Worm (Caenorhabditis elegans): ENCODE results near the gene mfsd-10.
A peak's percentile ranks its signal among the peaks of the same experiment; 100 is the strongest.

Gene mfsd-10

DNA sequence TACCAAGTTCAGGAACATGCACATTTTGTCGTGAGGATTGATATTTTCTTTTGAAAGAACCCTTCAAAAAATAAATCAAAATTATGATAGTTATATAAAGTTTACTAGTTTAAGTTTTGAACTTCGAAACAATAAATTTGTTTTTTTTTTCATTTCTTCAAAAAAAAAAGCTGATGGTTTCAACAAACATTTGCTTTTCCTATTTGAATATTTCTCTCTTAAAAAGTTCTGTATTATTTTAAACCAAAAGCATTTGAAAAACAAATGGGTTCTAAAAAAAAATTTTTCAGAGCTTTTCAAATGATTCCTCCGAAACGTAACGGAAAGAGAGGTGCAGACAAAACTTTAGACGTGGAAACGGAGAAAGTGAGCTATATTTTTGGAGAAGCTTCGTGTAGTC, 28.0 kb downstream of the mfsd-10 start, which contains the start of gene C53C11.1:
Gene C53C11.1 (plus strand): TSS at position 301 of the 400 bp plus-strand sequence.
- TF ChIP-seq C34B4.2 (tag; optimal IDR thresholded peaks at IDR 0.05) (no peak), pqm-1 (tag; optimal IDR thresholded peaks at IDR 0.05) (no peak), pag-3 (tag; optimal IDR thresholded peaks at IDR 0.05; ENCODE audit: borderline replicate concordance, insufficient read depth) (no peak), ceh-63 (GFP tag; optimal IDR thresholded peaks at IDR 0.05) (no peak), tlp-1 (tag; optimal IDR thresholded peaks at IDR 0.05) (no peak), fos-1 (tag; optimal IDR thresholded peaks at IDR 0.05) (no peak)

DNA sequence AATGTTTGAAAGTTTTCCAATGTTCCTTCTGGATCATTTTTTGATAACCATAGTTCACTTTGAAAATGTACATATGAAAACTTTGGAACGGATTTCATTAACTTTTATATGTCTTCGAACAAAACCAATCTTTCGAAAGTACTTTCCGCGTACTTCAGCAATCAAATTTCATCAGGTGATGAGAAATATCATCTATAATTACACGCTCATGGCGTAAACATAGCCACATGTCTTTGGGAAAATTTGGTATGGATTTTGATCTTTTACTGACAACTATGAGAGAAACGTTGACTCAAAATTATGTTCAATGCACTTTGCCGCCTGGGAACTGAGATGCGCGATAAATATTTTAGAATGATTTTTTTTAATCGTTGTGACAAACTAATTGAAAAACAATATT, 29.5 kb downstream of the mfsd-10 start:
- TF ChIP-seq fkh-4 (tag; optimal IDR thresholded peaks at IDR 0.05; ENCODE audit: borderline replicate concordance) (no peak), hlh-17 (GFP tag; optimal IDR thresholded peaks at IDR 0.05; ENCODE audit: borderline replicate concordance) (no peak), nhr-12 (tag; optimal IDR thresholded peaks at IDR 0.05) (no peak), fkh-10 (GFP tag; optimal IDR thresholded peaks at IDR 0.05) (peak; percentile 27), ces-1 (GFP tag; optimal IDR thresholded peaks at IDR 0.05) (no peak), isw-1 (GFP tag; IDR thresholded peaks at IDR 0.05) (no peak), snpc-4 (tag; optimal IDR thresholded peaks at IDR 0.05) (no peak), lir-3 (tag; optimal IDR thresholded peaks at IDR 0.05; ENCODE audit: poor library complexity) (no peak), mep-1 (tag; optimal IDR thresholded peaks at IDR 0.05) (no peak), snu-23 (GFP tag; optimal IDR thresholded peaks at IDR 0.05) (no peak), nhr-71 (tag; optimal IDR thresholded peaks at IDR 0.05) (no peak), aly-2 (tag; optimal IDR thresholded peaks at IDR 0.05) (no peak), fkh-8 (tag; optimal IDR thresholded peaks at IDR 0.05) (peak; percentile 56), aha-1 (tag; optimal IDR thresholded peaks at IDR 0.05) (no peak), C04F5.9 (tag; optimal IDR thresholded peaks at IDR 0.05) (no peak), unc-130 (tag; optimal IDR thresholded peaks at IDR 0.05) (no peak)

DNA sequence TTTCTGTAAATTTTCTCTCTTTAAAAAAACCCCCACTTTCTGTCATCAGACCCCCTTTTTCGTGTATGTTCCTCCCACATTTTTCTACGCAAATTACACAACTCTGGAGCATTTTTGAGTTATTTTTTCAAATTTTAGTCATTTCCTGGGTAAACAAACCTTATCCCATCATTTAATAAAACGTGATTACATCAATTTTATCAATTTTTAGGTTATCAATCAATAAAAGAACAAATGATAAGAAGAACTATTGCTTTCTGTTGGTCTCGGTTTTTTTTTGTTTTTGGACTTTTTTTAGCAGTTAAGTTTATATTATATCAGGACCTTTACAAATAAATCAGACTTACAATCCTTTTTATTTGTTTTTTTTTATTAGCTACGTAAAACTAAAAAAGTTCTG, 32.1 kb downstream of the mfsd-10 start, which contains the start of gene C53C11.2:
Gene C53C11.2 (plus strand): TSS at position 284 of the 400 bp plus-strand sequence.
- peak; percentile 36 for TF ChIP-seq tlp-1 (tag; optimal IDR thresholded peaks at IDR 0.05)
- peak; percentile 26 for TF ChIP-seq elt-2 (tag; optimal IDR thresholded peaks at IDR 0.05)
- TF ChIP-seq zag-1 (tag; optimal IDR thresholded peaks at IDR 0.05): no peak

DNA sequence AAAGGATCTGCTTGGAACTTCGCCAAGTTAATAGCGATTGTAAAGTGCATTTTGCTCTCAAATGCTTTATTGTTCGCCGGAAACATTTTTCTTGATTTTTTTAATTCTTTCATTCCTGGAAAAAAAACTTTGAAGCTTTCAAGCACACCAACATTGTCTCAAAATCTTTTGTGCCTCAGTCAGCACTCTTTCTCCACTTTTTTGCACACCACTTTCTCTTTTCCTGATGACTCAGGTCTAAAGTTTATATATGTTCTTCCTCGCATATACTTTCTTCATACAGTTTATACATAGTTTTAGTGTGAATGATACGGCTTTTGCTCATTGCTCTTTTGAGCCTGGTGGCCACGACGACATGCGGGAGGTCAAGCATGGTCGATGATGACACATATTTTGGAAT, 34.7 kb downstream of the mfsd-10 start, which contains the start of gene C53C11.5:
Gene C53C11.5 (plus strand): TSS at position 301 of the 400 bp plus-strand sequence.
- no peak for TF ChIP-seq skn-1 (tag; optimal IDR thresholded peaks at IDR 0.05)
- no peak for TF ChIP-seq aly-2 (tag; optimal IDR thresholded peaks at IDR 0.05)

DNA sequence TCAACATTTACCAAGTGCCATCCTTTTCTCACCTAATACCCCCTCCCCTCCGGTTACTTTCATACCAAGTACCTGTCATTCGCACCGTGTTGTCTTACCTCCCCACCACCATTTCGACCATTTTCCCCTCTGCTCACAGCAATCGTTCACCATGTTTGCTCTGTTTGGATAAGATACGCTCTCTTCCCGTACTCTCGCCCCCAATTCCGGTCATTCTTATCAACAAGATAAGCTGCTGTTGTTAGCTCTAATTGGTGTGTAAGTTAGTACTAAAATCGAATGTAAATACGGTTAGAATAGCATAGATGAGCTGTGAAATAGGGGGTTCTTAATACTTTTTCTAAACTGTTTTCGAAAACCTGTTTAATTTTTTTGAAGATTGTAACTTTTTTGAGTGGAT, 37.9 kb downstream of the mfsd-10 start:
- no peak for TF ChIP-seq sup-37 (GFP tag; optimal IDR thresholded peaks at IDR 0.05)
- no peak for TF ChIP-seq ets-5 (GFP tag; IDR thresholded peaks at IDR 0.05)
- no peak for TF ChIP-seq nhr-85 (tag)
- TF ChIP-seq nhr-47 (tag; optimal IDR thresholded peaks at IDR 0.05): no peak
- TF ChIP-seq unc-130 (tag; optimal IDR thresholded peaks at IDR 0.05): no peak
- no peak for TF ChIP-seq C04F5.9 (tag; optimal IDR thresholded peaks at IDR 0.05)
- no peak for TF ChIP-seq nhr-84 (tag; optimal IDR thresholded peaks at IDR 0.05)
- no peak for TF ChIP-seq rnt-1 (tag; optimal IDR thresholded peaks at IDR 0.05)
- TF ChIP-seq dpl-1 (GFP tag; optimal IDR thresholded peaks at IDR 0.05): no peak
- TF ChIP-seq unc-62 (GFP tag; optimal IDR thresholded peaks at IDR 0.05): no peak
- no peak for TF ChIP-seq fkh-8 (tag; optimal IDR thresholded peaks at IDR 0.05)

DNA sequence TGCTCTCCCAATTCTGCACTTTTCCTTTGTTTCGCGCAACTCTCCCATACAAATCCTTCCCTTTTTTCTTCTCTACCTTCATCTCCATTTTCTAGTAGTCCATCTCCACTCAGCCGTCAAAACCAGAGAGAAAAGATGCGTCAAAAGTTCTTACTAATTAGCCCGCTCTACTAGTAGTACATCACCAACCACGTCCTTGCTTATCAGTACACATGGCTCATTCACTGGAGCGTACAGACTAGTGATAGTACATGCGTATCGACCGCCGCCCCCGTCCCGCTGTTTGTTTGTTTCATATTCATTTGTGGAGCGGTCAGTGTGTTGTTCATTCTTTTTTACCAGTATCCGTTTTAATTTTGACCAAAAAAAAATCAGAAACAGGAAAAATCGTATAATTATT, 39.4 kb downstream of the mfsd-10 start:
- TF ChIP-seq sox-4 (tag; optimal IDR thresholded peaks at IDR 0.05) (no peak), nhr-76 (tag; optimal IDR thresholded peaks at IDR 0.05) (no peak), alr-1 (tag; optimal IDR thresholded peaks at IDR 0.05; ENCODE audit: borderline replicate concordance) (no peak), pqm-1 (tag; optimal IDR thresholded peaks at IDR 0.05) (no peak), sup-37 (GFP tag; optimal IDR thresholded peaks at IDR 0.05) (no peak)
